Worm (Caenorhabditis elegans): Measurements from ENCODE around the gene C06H5.13.

- no peak for TF ChIP-seq R02D3.7 (tag; optimal IDR thresholded peaks at IDR 0.05)
- TF ChIP-seq ztf-11 (tag; optimal IDR thresholded peaks at IDR 0.05) = no peak
- TF ChIP-seq aly-2 (tag; optimal IDR thresholded peaks at IDR 0.05) = no peak
- no peak for TF ChIP-seq ceh-16 (tag; optimal IDR thresholded peaks at IDR 0.05)
- TF ChIP-seq nhr-25 (tag; optimal IDR thresholded peaks at IDR 0.05) = no peak
Observed at ce11 chrV:17928128-17928527, 30.6 kb upstream of the C06H5.13 start.

Measured in whole organism, L3 larva.